Worm (Caenorhabditis elegans) whole organism, L4/young adult: Measurements from ENCODE around the gene ZC374.2.

Experiments used
- W03F9.2 ChIP-seq: fragments of 150-350 bp; optimal IDR thresholded peaks from 2 replicates; lab custom pipeline; 2014; ENCODE audit warnings: missing biosample characterization, missing genetic modification characterization
- him-1 ChIP-seq: sonication (generic microtip); optimal IDR thresholded peaks from 2 replicates; lab custom pipeline; 2016; ENCODE audit warnings: missing genotype, missing genetic modification reagents, missing genetic modification characterization, missing compliant biosample characterization

ce11 chrX:10044473-10044872, 2.8 kb downstream of the ZC374.2 start:
- TF ChIP-seq W03F9.2 (tag; lab: Kevin White, UChicago) (no peak), him-1 (tag; lab: Kevin White, UChicago) (no peak)
